Worm (Caenorhabditis elegans) whole organism, late embryonic: ENCODE measurements around the gene eif-3.L.
A peak's percentile ranks its signal among the peaks of the same experiment; 100 is the strongest.

Source experiments
- C08G9.2 ChIP-seq: sonication (generic microtip); optimal IDR thresholded peaks from 2 replicates; lab custom pipeline; 2016; ENCODE audit warnings: mild to moderate bottlenecking, missing genetic modification characterization, moderate library complexity, missing compliant biosample characterization
- F13H6.1 ChIP-seq: sonication (generic microtip); optimal IDR thresholded peaks from 2 replicates; lab custom pipeline; 2016; ENCODE audit warnings: missing genetic modification characterization, missing compliant biosample characterization
- K02D7.2 ChIP-seq: sonication (generic microtip); optimal IDR thresholded peaks from 2 replicates; lab custom pipeline; 2017; ENCODE audit warnings: mild to moderate bottlenecking, missing genetic modification characterization, missing compliant biosample characterization
- K09A11.1 ChIP-seq: sonication (generic microtip); optimal IDR thresholded peaks from 2 replicates; lab custom pipeline; 2017; ENCODE audit warnings: antibody characterized with exemption, mild to moderate bottlenecking, missing genetic modification characterization, missing compliant biosample characterization; ENCODE audit not compliant: insufficient read depth
- Y22D7AL.16 ChIP-seq: sonication (generic microtip); optimal IDR thresholded peaks from 2 replicates; lab custom pipeline; 2016; ENCODE audit warnings: missing genetic modification characterization, missing compliant biosample characterization
- ahr-1 ChIP-seq: sonication (generic microtip); optimal IDR thresholded peaks from 2 replicates; lab custom pipeline; 2016; ENCODE audit warnings: missing genetic modification characterization, missing compliant biosample characterization
- ama-1 ChIP-seq: fragments of 150-350 bp; optimal IDR thresholded peaks from 2 replicates; lab custom pipeline; 2014
- ceh-14 ChIP-seq: sonication (generic microtip); optimal IDR thresholded peaks from 2 replicates; lab custom pipeline; 2016; ENCODE audit warnings: missing genotype, missing genetic modification characterization, missing compliant biosample characterization
- ceh-18 ChIP-seq: sonication (generic microtip); optimal IDR thresholded peaks from 2 replicates; lab custom pipeline; 2016; ENCODE audit warnings: missing genetic modification characterization, missing compliant biosample characterization
- ceh-19 ChIP-seq: fragments of 200-800 bp; sonication (Bioruptor generic); optimal IDR thresholded peaks from 2 replicates; lab custom pipeline; 2018; ENCODE audit warnings: mild to moderate bottlenecking, missing genetic modification characterization, missing compliant biosample characterization
- ceh-31 ChIP-seq: sonication (generic microtip); optimal IDR thresholded peaks from 2 replicates; lab custom pipeline; 2016; ENCODE audit warnings: missing genetic modification characterization, missing compliant biosample characterization
- ceh-34 ChIP-seq: sonication (generic microtip); optimal IDR thresholded peaks from 2 replicates; lab custom pipeline; 2016; ENCODE audit warnings: mild to moderate bottlenecking, missing genetic modification characterization, missing compliant biosample characterization
- ceh-45 ChIP-seq: fragments of 200-800 bp; sonication (Bioruptor generic); IDR thresholded peaks from 2 replicates; pipeline ENCODE4 v1.3.6; 2022; ENCODE audit warnings: missing genetic modification reagents, missing genetic modification characterization, missing compliant biosample characterization
- ceh-48 ChIP-seq: sonication (generic microtip); optimal IDR thresholded peaks from 2 replicates; lab custom pipeline; 2016; ENCODE audit warnings: missing genetic modification characterization, inconsistent platforms, missing compliant biosample characterization
- ceh-9 ChIP-seq: sonication (generic microtip); optimal IDR thresholded peaks from 2 replicates; lab custom pipeline; 2016; ENCODE audit warnings: mild to moderate bottlenecking, missing genetic modification characterization, inconsistent platforms, missing compliant biosample characterization
- che-1 ChIP-seq: sonication (generic microtip); optimal IDR thresholded peaks from 2 replicates; lab custom pipeline; 2016; ENCODE audit warnings: mild to moderate bottlenecking, missing genetic modification characterization, missing compliant biosample characterization
- dmd-4 ChIP-seq: sonication (generic microtip); optimal IDR thresholded peaks from 2 replicates; lab custom pipeline; 2016; ENCODE audit warnings: borderline replicate concordance, missing genetic modification characterization, missing compliant biosample characterization
- dve-1 ChIP-seq: sonication (generic microtip); optimal IDR thresholded peaks from 2 replicates; lab custom pipeline; 2017; ENCODE audit warnings: antibody characterized with exemption, mild to moderate bottlenecking, missing genetic modification characterization, missing compliant biosample characterization
- elt-4 ChIP-seq: sonication (generic microtip); optimal IDR thresholded peaks from 2 replicates; lab custom pipeline; 2016; ENCODE audit warnings: missing genetic modification characterization, missing compliant biosample characterization
- ets-4 ChIP-seq: sonication (generic microtip); optimal IDR thresholded peaks from 2 replicates; lab custom pipeline; 2016; ENCODE audit warnings: missing genetic modification characterization, missing compliant biosample characterization
- fkh-10 ChIP-seq: fragments of 150-350 bp; optimal IDR thresholded peaks from 2 replicates; lab custom pipeline; 2014; ENCODE audit warnings: missing biosample characterization, missing genetic modification reagents, missing genetic modification characterization
- hlh-13 ChIP-seq: fragments of 200-800 bp; sonication (Bioruptor generic); optimal IDR thresholded peaks from 2 replicates; lab custom pipeline; 2018; ENCODE audit warnings: mild to moderate bottlenecking, missing genetic modification characterization, missing compliant biosample characterization
- hlh-15 ChIP-seq: sonication (generic microtip); optimal IDR thresholded peaks from 2 replicates; lab custom pipeline; 2016; ENCODE audit warnings: missing genetic modification characterization, missing compliant biosample characterization
- hlh-30 ChIP-seq: sonication (generic microtip); optimal IDR thresholded peaks from 2 replicates; lab custom pipeline; 2017; ENCODE audit warnings: antibody characterized with exemption, missing genetic modification characterization, missing compliant biosample characterization; ENCODE audit not compliant: insufficient read depth
- hlh-6 ChIP-seq: sonication (generic microtip); optimal IDR thresholded peaks from 2 replicates; lab custom pipeline; 2016; ENCODE audit warnings: missing genotype, missing genetic modification characterization, missing compliant biosample characterization
- hlh-8 ChIP-seq: sonication (generic microtip); optimal IDR thresholded peaks from 2 replicates; lab custom pipeline; 2016; ENCODE audit warnings: missing genotype, missing genetic modification characterization, missing compliant biosample characterization
- lim-6 ChIP-seq: sonication (generic microtip); optimal IDR thresholded peaks from 2 replicates; lab custom pipeline; 2016; ENCODE audit warnings: missing genetic modification characterization, missing compliant biosample characterization
- lin-11 ChIP-seq: fragments of 200-800 bp; sonication (Bioruptor generic); optimal IDR thresholded peaks from 2 replicates; lab custom pipeline; 2018; ENCODE audit warnings: mild to moderate bottlenecking, missing genetic modification characterization, missing compliant biosample characterization
- nfya-1 ChIP-seq: sonication (generic microtip); optimal IDR thresholded peaks from 2 replicates; lab custom pipeline; 2017; ENCODE audit warnings: missing genetic modification characterization, mild to moderate bottlenecking, missing compliant biosample characterization, antibody characterized with exemption, moderate library complexity
- npax-4 ChIP-seq: sonication (generic microtip); optimal IDR thresholded peaks from 2 replicates; lab custom pipeline; 2016; ENCODE audit warnings: missing genetic modification characterization, missing compliant biosample characterization
- odd-2 ChIP-seq: sonication (generic microtip); optimal IDR thresholded peaks from 2 replicates; lab custom pipeline; 2017; ENCODE audit warnings: antibody characterized with exemption, mild to moderate bottlenecking, missing genetic modification characterization, missing compliant biosample characterization
- pag-3 ChIP-seq: sonication (generic microtip); optimal IDR thresholded peaks from 2 replicates; lab custom pipeline; 2016; ENCODE audit warnings: missing compliant biosample characterization, missing genetic modification characterization, borderline replicate concordance
- pax-1 ChIP-seq: fragments of 150-350 bp; optimal IDR thresholded peaks from 2 replicates; lab custom pipeline; 2014; ENCODE audit warnings: missing biosample characterization, missing genetic modification characterization
- pha-4 ChIP-seq: fragments of 150-350 bp; optimal IDR thresholded peaks from 2 replicates; lab custom pipeline; 2018; ENCODE audit warnings: missing biosample characterization, missing genetic modification reagents, missing genetic modification characterization
- pros-1 ChIP-seq: fragments of 150-350 bp; optimal IDR thresholded peaks from 2 replicates; lab custom pipeline; 2014; ENCODE audit warnings: missing biosample characterization, missing genetic modification reagents, missing genetic modification characterization
- sdc-2 ChIP-seq: sonication (generic microtip); optimal IDR thresholded peaks from 2 replicates; lab custom pipeline; 2016; ENCODE audit warnings: missing genotype, missing genetic modification characterization, missing compliant biosample characterization
- sox-4 ChIP-seq: sonication (generic microtip); optimal IDR thresholded peaks from 2 replicates; lab custom pipeline; 2017; ENCODE audit warnings: mild to moderate bottlenecking, missing genetic modification characterization, inconsistent platforms, missing compliant biosample characterization
- syd-9 ChIP-seq: sonication (generic microtip); optimal IDR thresholded peaks from 2 replicates; lab custom pipeline; 2016; ENCODE audit warnings: mild to moderate bottlenecking, missing genetic modification characterization, moderate library complexity, missing compliant biosample characterization
- tbx-2 ChIP-seq: sonication (generic microtip); optimal IDR thresholded peaks from 2 replicates; lab custom pipeline; 2016; ENCODE audit warnings: missing genetic modification characterization, missing compliant biosample characterization
- tbx-7 ChIP-seq: sonication (generic microtip); optimal IDR thresholded peaks from 2 replicates; lab custom pipeline; 2016; ENCODE audit warnings: missing genotype, missing genetic modification characterization, missing compliant biosample characterization
- ttx-3 ChIP-seq: sonication (generic microtip); optimal IDR thresholded peaks from 2 replicates; lab custom pipeline; 2016; ENCODE audit warnings: missing genetic modification reagents, missing genetic modification characterization, missing compliant biosample characterization
- unc-86 ChIP-seq: sonication (generic microtip); optimal IDR thresholded peaks from 2 replicates; lab custom pipeline; 2016; ENCODE audit warnings: missing genetic modification characterization, missing compliant biosample characterization
- ztf-16 ChIP-seq: sonication (generic microtip); optimal IDR thresholded peaks from 2 replicates; lab custom pipeline; 2017; ENCODE audit warnings: missing genetic modification characterization, missing compliant biosample characterization

The eif-3.L gene

ce11 chrII:5649236-5650004, 27.1 kb upstream of the eif-3.L start, which contains the start of the genes sam-4, F59E12.17 and zyg-1 (continued):
- TF ChIP-seq hlh-15 (tag; lab: Kevin White, UChicago), result no peak
- TF ChIP-seq fkh-10 (GFP tag; lab: Kevin White, UChicago), result no peak
- no peak for TF ChIP-seq pag-3 (tag; lab: Kevin White, UChicago)
- peak; percentile 28 for TF ChIP-seq ceh-48 (tag; lab: Kevin White, UChicago)
- no peak for TF ChIP-seq odd-2 (tag; lab: Kevin White, UChicago)
- no peak for TF ChIP-seq ceh-18 (tag; lab: Kevin White, UChicago)
- TF ChIP-seq hlh-8 (tag; lab: Kevin White, UChicago), result no peak
- peak; percentile 66 for TF ChIP-seq C08G9.2 (tag; lab: Kevin White, UChicago)
- peak; percentile 83 for TF ChIP-seq ets-4 (tag; lab: Kevin White, UChicago)
- no peak for TF ChIP-seq npax-4 (tag; lab: Kevin White, UChicago)
- TF ChIP-seq tbx-7 (tag; lab: Kevin White, UChicago), result peak; percentile 11
- no peak for TF ChIP-seq K09A11.1 (tag; lab: Kevin White, UChicago)
- no peak for TF ChIP-seq sox-4 (tag; lab: Kevin White, UChicago)
- TF ChIP-seq pros-1, result no peak
- no peak for TF ChIP-seq dmd-4
- no peak for TF ChIP-seq che-1
- peak; percentile 90 for TF ChIP-seq ceh-31 (tag; lab: Kevin White, UChicago)
- TF ChIP-seq sdc-2, result no peak
- no peak for TF ChIP-seq unc-86
- TF ChIP-seq ceh-19, result no peak
- peak; percentile 20 for TF ChIP-seq F13H6.1 (tag; lab: Kevin White, UChicago)
- TF ChIP-seq Y22D7AL.16 (tag; lab: Kevin White, UChicago), result no peak
- TF ChIP-seq pha-4 (tag; lab: Kevin White, UChicago), result no peak
- peak; percentile 29 for TF ChIP-seq ceh-14 (tag; lab: Kevin White, UChicago)
- TF ChIP-seq syd-9 (tag; lab: Kevin White, UChicago), result no peak
- no peak for TF ChIP-seq hlh-6 (tag; lab: Kevin White, UChicago)
- no peak for TF ChIP-seq hlh-13 (GFP tag; lab: Kevin White, UChicago)
- no peak for TF ChIP-seq ceh-45 (GFP tag; lab: Robert Waterston, UW)
- no peak for TF ChIP-seq lin-11 (tag; lab: Kevin White, UChicago)
- no peak for TF ChIP-seq ztf-16 (tag; lab: Kevin White, UChicago)
- peak; percentile 70 for TF ChIP-seq tbx-2 (tag; lab: Kevin White, UChicago)
- no peak for TF ChIP-seq pax-1 (tag; lab: Kevin White, UChicago)
- TF ChIP-seq ttx-3 (tag; lab: Kevin White, UChicago), result no peak
- TF ChIP-seq nfya-1 (tag; lab: Kevin White, UChicago), result peak; percentile 54
- no peak for TF ChIP-seq elt-4 (tag; lab: Kevin White, UChicago)

- TF ChIP-seq F13H6.1 (tag; lab: Kevin White, UChicago) (no peak), K02D7.2 (tag; lab: Kevin White, UChicago) (no peak), dve-1 (no peak), lim-6 (tag; lab: Kevin White, UChicago) (no peak)
Observed at ce11 chrII:5648272-5648671, 26.0 kb upstream of the eif-3.L start, which contains the start of gene ddl-1. Gene ddl-1 (minus strand): TSS chrII:5648372.

- TF ChIP-seq fkh-10 (GFP tag; lab: Kevin White, UChicago) (no peak), ahr-1 (no peak), dmd-4 (no peak), pag-3 (tag; lab: Kevin White, UChicago) (no peak), ets-4 (tag; lab: Kevin White, UChicago) (no peak), hlh-30 (tag; lab: Kevin White, UChicago) (no peak), ceh-9 (no peak), ztf-16 (tag; lab: Kevin White, UChicago) (no peak), ceh-34 (tag; lab: Kevin White, UChicago) (no peak), dve-1 (no peak), ama-1 (lab: Kevin White, UChicago) (no peak)
Observed at ce11 chrII:5646942-5647341, 24.7 kb upstream of the eif-3.L start, which contains the start of gene F59E12.9. Gene F59E12.9 (minus strand): TSS chrII:5647042.
